Fruit fly (Drosophila melanogaster) whole organism, prepupa: ENCODE data around the gene CG4953.
A peak's percentile ranks its signal among the peaks of the same experiment; 100 is the strongest.

ENCODE experiments used
- Blimp-1 ChIP-seq: fragments of 200-800 bp; sonication (Bioruptor generic); optimal IDR thresholded peaks from 3 replicates; lab custom pipeline; 2017; ENCODE audit warnings: missing biosample characterization, missing genetic modification characterization, mild to moderate bottlenecking, moderate library complexity, missing genetic modification reagents
- CG10631 ChIP-seq: fragments of 200-800 bp; sonication (Bioruptor generic); optimal IDR thresholded peaks from 2 replicates; lab custom pipeline; 2016; ENCODE audit warnings: missing biosample characterization, missing genetic modification characterization
- CG10669 ChIP-seq: fragments of 200-800 bp; sonication (Bioruptor generic); optimal IDR thresholded peaks from 3 replicates; lab custom pipeline; 2018; ENCODE audit warnings: missing biosample characterization, mild to moderate bottlenecking, missing genetic modification characterization, moderate library complexity
- CG11294 ChIP-seq: fragments of 200-800 bp; sonication (Bioruptor generic); IDR thresholded peaks from 2 replicates; pipeline ENCODE4 v1.3.6; 2022; ENCODE audit warnings: missing biosample characterization, missing genetic modification characterization
- CG11762 ChIP-seq: fragments of 200-800 bp; sonication (Bioruptor generic); optimal IDR thresholded peaks from 3 replicates; lab custom pipeline; 2016; ENCODE audit warnings: missing biosample characterization, missing genetic modification characterization; ENCODE audit not compliant: insufficient read depth
- CG11902 ChIP-seq: fragments of 200-800 bp; sonication (Bioruptor generic); optimal IDR thresholded peaks from 3 replicates; lab custom pipeline; 2016; ENCODE audit warnings: missing biosample characterization, missing genetic modification characterization
- CG15336 ChIP-seq: fragments of 200-800 bp; sonication (Bioruptor generic); IDR thresholded peaks from 2 replicates; pipeline ENCODE4 v1.3.6; 2022; ENCODE audit warnings: missing biosample characterization, missing genetic modification characterization
- CG1621 ChIP-seq: fragments of 200-800 bp; sonication (Bioruptor generic); optimal IDR thresholded peaks from 3 replicates; lab custom pipeline; 2018; ENCODE audit warnings: missing biosample characterization, mild to moderate bottlenecking, missing genetic modification characterization
- CG31627 ChIP-seq: fragments of 200-800 bp; sonication (Bioruptor generic); optimal IDR thresholded peaks from 3 replicates; lab custom pipeline; 2016; ENCODE audit warnings: missing biosample characterization, missing genetic modification characterization
- CG32006 ChIP-seq: fragments of 200-800 bp; sonication (Bioruptor generic); optimal IDR thresholded peaks from 3 replicates; lab custom pipeline; 2017; ENCODE audit warnings: missing biosample characterization, mild to moderate bottlenecking, missing genetic modification characterization
- CG34406 ChIP-seq: fragments of 200-800 bp; sonication (Bioruptor generic); optimal IDR thresholded peaks from 3 replicates; lab custom pipeline; 2016; ENCODE audit warnings: missing biosample characterization, missing genetic modification characterization
- CG3919 ChIP-seq: fragments of 200-800 bp; sonication (Bioruptor generic); optimal IDR thresholded peaks from 3 replicates; lab custom pipeline; 2016; ENCODE audit warnings: missing biosample characterization, missing genetic modification characterization
- CG4318 ChIP-seq: fragments of 200-800 bp; sonication (Bioruptor generic); optimal IDR thresholded peaks from 3 replicates; lab custom pipeline; 2017; ENCODE audit warnings: missing biosample characterization, mild to moderate bottlenecking, missing genetic modification characterization
- CG6276 ChIP-seq: fragments of 200-800 bp; sonication (Bioruptor generic); optimal IDR thresholded peaks from 2 replicates; lab custom pipeline; 2017; ENCODE audit warnings: missing biosample characterization, mild to moderate bottlenecking, missing genetic modification characterization
- CG6792 ChIP-seq: fragments of 200-800 bp; sonication (Bioruptor generic); optimal IDR thresholded peaks from 3 replicates; lab custom pipeline; 2016; ENCODE audit warnings: missing biosample characterization, missing genetic modification characterization
- CG6808 ChIP-seq: fragments of 200-800 bp; sonication (Bioruptor generic); optimal IDR thresholded peaks from 3 replicates; lab custom pipeline; 2017; ENCODE audit warnings: missing biosample characterization, missing genetic modification characterization, mild to moderate bottlenecking, moderate library complexity, missing genetic modification reagents
- CG6854 ChIP-seq: fragments of 200-800 bp; sonication (Bioruptor generic); optimal IDR thresholded peaks from 2 replicates; lab custom pipeline; 2017; ENCODE audit warnings: missing biosample characterization, mild to moderate bottlenecking, missing genetic modification characterization
- CG7368 ChIP-seq: fragments of 200-800 bp; sonication (Bioruptor generic); optimal IDR thresholded peaks from 3 replicates; lab custom pipeline; 2016; ENCODE audit warnings: missing biosample characterization, missing genetic modification characterization
- CG8119 ChIP-seq: fragments of 200-800 bp; sonication (Bioruptor generic); IDR thresholded peaks from 3 replicates; pipeline ENCODE4 v1.3.6; 2022; ENCODE audit warnings: missing biosample characterization, missing genetic modification characterization
- CG8319 ChIP-seq: fragments of 200-800 bp; sonication (Bioruptor generic); optimal IDR thresholded peaks from 3 replicates; lab custom pipeline; 2016; ENCODE audit warnings: missing biosample characterization, missing genetic modification characterization
- CG8632 ChIP-seq: fragments of 200-800 bp; sonication (Bioruptor generic); optimal IDR thresholded peaks from 3 replicates; lab custom pipeline; 2016; ENCODE audit warnings: missing biosample characterization, missing genetic modification characterization
- Eip75B ChIP-seq: fragments of 200-800 bp; sonication (Bioruptor generic); optimal IDR thresholded peaks from 3 replicates; lab custom pipeline; 2016; ENCODE audit warnings: missing biosample characterization, missing genetic modification characterization
- Eip78C ChIP-seq: fragments of 200-800 bp; sonication (Bioruptor generic); peaks from one replicate; lab custom pipeline; 2016; ENCODE audit warnings: missing biosample characterization, missing genetic modification characterization
- Ets21C ChIP-seq: fragments of 200-800 bp; sonication (Bioruptor generic); optimal IDR thresholded peaks from 3 replicates; lab custom pipeline; 2016; ENCODE audit warnings: missing biosample characterization, missing genetic modification characterization
- Ets96B ChIP-seq: fragments of 200-800 bp; optimal IDR thresholded peaks from 2 replicates; lab custom pipeline; 2019; ENCODE audit warnings: missing biosample characterization, mild to moderate bottlenecking, missing genetic modification characterization, moderate library complexity
- Gug ChIP-seq: fragments of 200-800 bp; sonication (Bioruptor generic); IDR thresholded peaks from 2 replicates; pipeline ENCODE4 v1.3.6; 2022; ENCODE audit warnings: missing biosample characterization, missing genetic modification characterization
- Hr39 ChIP-seq: fragments of 200-800 bp; sonication (Bioruptor generic); optimal IDR thresholded peaks from 2 replicates; lab custom pipeline; 2016; ENCODE audit warnings: missing biosample characterization, missing genetic modification characterization
- Hr4 ChIP-seq: fragments of 200-800 bp; sonication (Bioruptor generic); optimal IDR thresholded peaks from 3 replicates; lab custom pipeline; 2016; ENCODE audit warnings: missing biosample characterization, missing genetic modification characterization
- Lpt ChIP-seq: fragments of 200-800 bp; sonication (Bioruptor generic); optimal IDR thresholded peaks from 3 replicates; lab custom pipeline; 2016; ENCODE audit warnings: missing biosample characterization, missing genetic modification characterization
- Met ChIP-seq: fragments of 200-800 bp; sonication (Bioruptor generic); optimal IDR thresholded peaks from 3 replicates; lab custom pipeline; 2016; ENCODE audit warnings: missing biosample characterization, missing genetic modification characterization
- OdsH ChIP-seq: fragments of 200-800 bp; sonication (Bioruptor generic); optimal IDR thresholded peaks from 3 replicates; lab custom pipeline; 2016; ENCODE audit warnings: missing biosample characterization, missing genetic modification characterization
- Smox ChIP-seq: fragments of 200-800 bp; sonication (Bioruptor generic); optimal IDR thresholded peaks from 3 replicates; lab custom pipeline; 2016; ENCODE audit warnings: missing biosample characterization, missing genetic modification characterization
- Sox14 ChIP-seq: fragments of 200-800 bp; sonication (Bioruptor generic); optimal IDR thresholded peaks from 3 replicates; lab custom pipeline; 2016; ENCODE audit warnings: missing biosample characterization, missing genetic modification characterization
- Sox15 ChIP-seq: fragments of 200-800 bp; sonication (Bioruptor generic); optimal IDR thresholded peaks from 3 replicates; lab custom pipeline; 2016; ENCODE audit warnings: missing biosample characterization, missing genetic modification characterization
- achi ChIP-seq: fragments of 200-800 bp; sonication (Bioruptor generic); optimal IDR thresholded peaks from 3 replicates; lab custom pipeline; 2016; ENCODE audit warnings: missing biosample characterization, missing genetic modification characterization
- acj6 ChIP-seq: fragments of 200-800 bp; sonication (Bioruptor generic); optimal IDR thresholded peaks from 3 replicates; lab custom pipeline; 2016; ENCODE audit warnings: missing biosample characterization, missing genetic modification characterization
- cyc ChIP-seq: fragments of 200-800 bp; sonication (Bioruptor generic); optimal IDR thresholded peaks from 3 replicates; lab custom pipeline; 2016; ENCODE audit warnings: missing biosample characterization, missing genetic modification characterization
- dac ChIP-seq: fragments of 200-800 bp; sonication (Bioruptor generic); optimal IDR thresholded peaks from 2 replicates; lab custom pipeline; 2017; ENCODE audit warnings: missing biosample characterization, mild to moderate bottlenecking, missing genetic modification characterization
- dsx ChIP-seq: fragments of 200-800 bp; optimal IDR thresholded peaks from 3 replicates; lab custom pipeline; 2019; ENCODE audit warnings: missing biosample characterization, mild to moderate bottlenecking, missing genetic modification characterization, moderate library complexity; ENCODE audit not compliant: poor library complexity, severe bottlenecking
- eg ChIP-seq: fragments of 200-800 bp; sonication (Bioruptor generic); IDR thresholded peaks from 3 replicates; pipeline ENCODE4 v1.3.6; 2022; ENCODE audit warnings: missing biosample characterization, missing genetic modification characterization
- fd59A ChIP-seq: fragments of 200-800 bp; sonication (Bioruptor generic); optimal IDR thresholded peaks from 2 replicates; lab custom pipeline; 2017; ENCODE audit warnings: missing biosample characterization, mild to moderate bottlenecking, missing genetic modification characterization, missing genetic modification reagents
- fd85E ChIP-seq: fragments of 200-800 bp; sonication (Bioruptor generic); optimal IDR thresholded peaks from 3 replicates; lab custom pipeline; 2016; ENCODE audit warnings: missing biosample characterization, missing genetic modification characterization
- fkh ChIP-seq: fragments of 200-800 bp; sonication (Bioruptor generic); optimal IDR thresholded peaks from 3 replicates; lab custom pipeline; 2017; ENCODE audit warnings: missing biosample characterization, mild to moderate bottlenecking, missing genetic modification characterization, moderate library complexity
- lz ChIP-seq: fragments of 200-800 bp; sonication (Bioruptor generic); optimal IDR thresholded peaks from 3 replicates; lab custom pipeline; 2016; ENCODE audit warnings: missing biosample characterization, missing genetic modification characterization
- pdm3 ChIP-seq: fragments of 200-800 bp; sonication (Bioruptor generic); optimal IDR thresholded peaks from 3 replicates; lab custom pipeline; 2016; ENCODE audit warnings: missing biosample characterization, missing genetic modification characterization
- salr ChIP-seq, 2 experiments: fragments of 200-800 bp; sonication (Bioruptor generic); optimal IDR thresholded peaks; 3 replicates each; lab custom pipeline; 2016 to 2018; ENCODE audit warnings: missing biosample characterization in 2 of 2, missing genetic modification characterization in 2 of 2, mild to moderate bottlenecking in 1 of 2
- spab ChIP-seq: fragments of 200-800 bp; sonication (Bioruptor generic); optimal IDR thresholded peaks from 2 replicates; lab custom pipeline; 2017; ENCODE audit warnings: missing biosample characterization, mild to moderate bottlenecking, missing genetic modification characterization, missing genetic modification reagents
- ss ChIP-seq, 2 experiments: fragments of 200-800 bp; sonication (Bioruptor generic); optimal IDR thresholded peaks; 2 replicates in 1 of 2; 3 replicates in 1 of 2; lab custom pipeline; 2017 to 2018; ENCODE audit warnings: mild to moderate bottlenecking in 2 of 2, missing biosample characterization in 2 of 2, missing genetic modification characterization in 2 of 2, moderate library complexity in 1 of 2
- svp ChIP-seq: fragments of 200-800 bp; sonication (Bioruptor generic); peaks from one replicate; lab custom pipeline; 2016; ENCODE audit warnings: missing biosample characterization, missing genetic modification characterization
- vri ChIP-seq: fragments of 200-800 bp; sonication (Bioruptor generic); optimal IDR thresholded peaks from 3 replicates; lab custom pipeline; 2016; ENCODE audit warnings: missing biosample characterization, mild to moderate bottlenecking, missing genetic modification characterization

CG4953 gene

dm6 chr2L:10230455-10230854, 36.0 kb upstream of the CG4953 start:
- no peak for TF ChIP-seq pdm3
- TF ChIP-seq Hr39 (GFP tag; lab: Kevin White, UChicago), result no peak
- no peak for TF ChIP-seq Sox14
- TF ChIP-seq achi, result peak; percentile 9
- no peak for TF ChIP-seq eg (GFP tag; lab: Robert Waterston, UW)
- peak; percentile 40 for TF ChIP-seq Eip78C
- TF ChIP-seq spab, result no peak
- TF ChIP-seq CG10669 (GFP tag; lab: Kevin White, UChicago), result no peak
- no peak for TF ChIP-seq fd85E
- no peak for TF ChIP-seq CG15336 (GFP tag; lab: Robert Waterston, UW)

dm6 chr2L:10231092-10231494, 35.4 kb upstream of the CG4953 start:
- TF ChIP-seq fd85E (no peak), Smox (GFP tag; lab: Kevin White, UChicago) (no peak), CG8632 (GFP tag; lab: Kevin White, UChicago) (peak; percentile 29), CG7368 (GFP tag; lab: Kevin White, UChicago) (no peak), fd59A (GFP tag; lab: Kevin White, UChicago) (no peak), CG11762 (no peak), fkh (peak; percentile 5), Sox15 (GFP tag; lab: Kevin White, UChicago) (peak; percentile 2), acj6 (GFP tag; lab: Kevin White, UChicago) (peak; percentile 43), CG32006 (GFP tag; lab: Kevin White, UChicago) (no peak), CG3919 (GFP tag; lab: Kevin White, UChicago) (no peak), dsx (GFP tag; lab: Kevin White, UChicago) (peak; percentile 17), Blimp-1 (GFP tag; lab: Kevin White, UChicago) (no peak), Ets21C (no peak), Gug (no peak), CG6808 (GFP tag; lab: Kevin White, UChicago) (peak; percentile 14), salr (GFP tag; optimal IDR thresholded peaks at IDR 0.05; lab: Kevin White, UChicago) (no peak), CG31627 (GFP tag; lab: Kevin White, UChicago) (peak; percentile 32), Eip78C (peak; percentile 84), Ets96B (tag; lab: Kevin White, UChicago) (peak; percentile 11), svp (no peak), CG8119 (peak; percentile 51; the same call in 2 of the 3 replicates), CG10631 (GFP tag; lab: Kevin White, UChicago) (peak; percentile 52), cyc (GFP tag; lab: Kevin White, UChicago) (peak; percentile 0), Lpt (GFP tag; lab: Kevin White, UChicago) (peak; percentile 31), CG11294 (GFP tag; lab: Robert Waterston, UW) (no peak), Eip75B (GFP tag; lab: Kevin White, UChicago) (peak; percentile 58), Sox14 (peak; percentile 61), ss (GFP tag; optimal IDR thresholded peaks at IDR 0.05; lab: Kevin White, UChicago) (peak in 1 of 2 experiments; percentile 27), spab (no peak), dac (GFP tag; lab: Kevin White, UChicago) (peak; percentile 24), CG8319 (GFP tag; lab: Kevin White, UChicago) (peak; percentile 4), Met (GFP tag; lab: Kevin White, UChicago) (peak; percentile 54), pdm3 (no peak), CG1621 (tag; lab: Kevin White, UChicago) (no peak), achi (peak; percentile 42), vri (GFP tag; lab: Kevin White, UChicago) (peak; percentile 4), CG6276 (GFP tag; lab: Kevin White, UChicago) (no peak), CG15336 (GFP tag; lab: Robert Waterston, UW) (peak; percentile 49; the same call in 1 of the 2 replicates), CG4318 (GFP tag; lab: Kevin White, UChicago) (no peak), OdsH (GFP tag; lab: Kevin White, UChicago) (peak; percentile 57), Hr4 (peak; percentile 71), CG6792 (GFP tag; lab: Kevin White, UChicago) (peak; percentile 32), CG11902 (GFP tag; lab: Kevin White, UChicago) (no peak), CG6854 (GFP tag; lab: Kevin White, UChicago) (no peak), CG34406 (GFP tag; lab: Kevin White, UChicago) (peak; percentile 36), lz (GFP tag; lab: Kevin White, UChicago) (no peak), eg (GFP tag; lab: Robert Waterston, UW) (no peak)
